Worm (Caenorhabditis elegans): ENCODE results near the gene col-183.

DNA sequence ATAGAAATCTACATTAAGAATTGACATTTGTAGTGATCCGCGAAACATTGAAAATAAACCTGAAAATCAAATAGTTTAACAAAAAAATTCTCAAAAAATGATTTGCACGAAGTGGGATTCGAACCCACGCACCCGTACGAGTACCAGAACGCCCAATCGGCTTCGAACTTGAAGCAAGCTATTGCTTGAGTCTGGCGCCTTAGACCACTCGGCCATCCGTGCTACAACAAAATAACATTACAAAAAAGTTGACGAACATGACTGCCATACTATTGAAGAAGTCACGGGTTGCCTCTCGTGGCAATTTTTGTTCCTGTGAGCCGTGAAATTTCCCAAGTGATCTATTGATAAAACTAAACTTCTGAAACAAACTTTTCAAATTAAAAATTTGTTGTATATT lies 24.3 kb downstream of the col-183 start:
- no peak for TF ChIP-seq him-1 (tag; optimal IDR thresholded peaks at IDR 0.05)
- no peak for TF ChIP-seq W03F9.2 (tag; optimal IDR thresholded peaks at IDR 0.05)
- TF ChIP-seq dao-5 (tag; optimal IDR thresholded peaks at IDR 0.05): no peak
